Worm (Caenorhabditis elegans) whole organism, L3 larva: ENCODE data around the gene C01G10.9.

Experiments used
- ama-1 ChIP-seq: fragments of 150-350 bp; optimal IDR thresholded peaks from 2 replicates; lab custom pipeline; 2018
- elt-3 ChIP-seq, 3 experiments: fragments of 150-350 bp in 1 of 3; sonication (generic microtip) in 2 of 3; optimal IDR thresholded peaks; 2 replicates in 2 of 3; 4 replicates in 1 of 3; lab custom pipeline; 2014 to 2017; ENCODE audit warnings: missing biosample characterization in 3 of 3, missing genetic modification characterization in 3 of 3
- lin-15B ChIP-seq: fragments of 150-350 bp; optimal IDR thresholded peaks from 2 replicates; lab custom pipeline; 2014; ENCODE audit warnings: missing biosample characterization, missing genetic modification characterization
- nhr-77 ChIP-seq: fragments of 150-350 bp; optimal IDR thresholded peaks from 2 replicates; lab custom pipeline; 2014; ENCODE audit warnings: missing biosample characterization, missing genetic modification characterization
- sea-2 ChIP-seq: fragments of 150-350 bp; sonication (generic microtip); optimal IDR thresholded peaks from 4 replicates; lab custom pipeline; 2014; ENCODE audit warnings: missing biosample characterization, missing genetic modification reagents, missing genetic modification characterization
- snpc-4 ChIP-seq: fragments of 150-350 bp; optimal IDR thresholded peaks from 2 replicates; lab custom pipeline; 2014; ENCODE audit warnings: missing biosample characterization, missing genetic modification characterization
- unc-62 ChIP-seq: fragments of 150-350 bp; sonication (generic microtip); optimal IDR thresholded peaks from 4 replicates; lab custom pipeline; 2014; ENCODE audit warnings: missing biosample characterization, missing genetic modification reagents, missing genetic modification characterization
- zag-1 ChIP-seq: fragments of 150-350 bp; optimal IDR thresholded peaks from 2 replicates; lab custom pipeline; 2014; ENCODE audit warnings: missing biosample characterization, missing genetic modification characterization
- ztf-4 ChIP-seq: fragments of 150-350 bp; optimal IDR thresholded peaks from 2 replicates; lab custom pipeline; 2014; ENCODE audit warnings: missing biosample characterization, missing genetic modification characterization

DNA sequence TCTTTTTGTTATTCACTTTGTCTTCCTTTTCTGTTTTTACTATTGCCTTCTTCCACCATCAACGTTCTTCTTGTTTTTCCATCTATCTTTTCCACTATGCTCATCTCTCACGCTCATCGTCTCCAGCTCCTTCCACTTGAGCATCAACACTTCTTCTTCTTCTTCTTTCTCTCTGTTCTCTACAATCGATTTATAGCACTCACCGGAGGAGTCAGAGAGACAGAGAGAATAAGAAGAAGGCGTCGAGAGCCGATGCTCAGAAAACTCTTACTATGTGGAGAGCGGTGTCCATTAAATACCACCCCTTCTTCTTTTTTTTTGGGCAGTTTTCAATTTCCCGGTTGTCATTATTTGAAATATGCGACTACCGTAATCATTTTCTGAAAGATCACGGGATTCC, 7.4 kb upstream of the C01G10.9 start:
- no peak for TF ChIP-seq sea-2 (GFP tag; lab: Kevin White, UChicago)
- peak; percentile 30 for TF ChIP-seq lin-15B (tag; lab: Kevin White, UChicago)
- no peak for TF ChIP-seq ztf-4 (tag; lab: Kevin White, UChicago)
- no peak for TF ChIP-seq zag-1
- TF ChIP-seq elt-3 (tag; optimal IDR thresholded peaks at IDR 0.05; lab: Kevin White, UChicago): no peak
- no peak for TF ChIP-seq unc-62 (GFP tag; lab: Kevin White, UChicago)
- TF ChIP-seq snpc-4 (tag; lab: Kevin White, UChicago): no peak
- no peak for TF ChIP-seq nhr-77 (tag; lab: Kevin White, UChicago)
- TF ChIP-seq ama-1 (lab: Kevin White, UChicago): no peak
